Fruit fly (Drosophila melanogaster): Measurements from ENCODE around the gene Naa60.

Gene Naa60

dm6 chr3L:9692234-9692891 lies 34.3 kb upstream of the Naa60 start (continued):
- TF ChIP-seq zen2 (GFP tag; IDR thresholded peaks at IDR 0.05; ENCODE audit: partially characterized antibody) (peak; percentile 84), Dll (GFP tag; IDR thresholded peaks at IDR 0.05; ENCODE audit: partially characterized antibody) (peak; percentile 55; the same call in 2 of the 4 replicates), tio (GFP tag; optimal IDR thresholded peaks at IDR 0.05) (no peak), CG12219 (GFP tag; optimal IDR thresholded peaks at IDR 0.05) (peak; percentile 14), yki (optimal IDR thresholded peaks at IDR 0.05) (peak; percentile 95), sd (tag; optimal IDR thresholded peaks at IDR 0.05) (peak; percentile 27), CG15479 (GFP tag; optimal IDR thresholded peaks at IDR 0.05) (no peak), Bgb (GFP tag; IDR thresholded peaks at IDR 0.05; ENCODE audit: partially characterized antibody) (peak; percentile 25; the same call in 1 of the 2 replicates), CG18262 (tag; optimal IDR thresholded peaks at IDR 0.05) (no peak), cas (GFP tag; IDR thresholded peaks at IDR 0.05) (no peak), grn (GFP tag; optimal IDR thresholded peaks at IDR 0.05) (peak; percentile 75), CG30020 (tag; optimal IDR thresholded peaks at IDR 0.05) (no peak), CG6765 (GFP tag; optimal IDR thresholded peaks at IDR 0.05) (no peak), CG17829 (tag; optimal IDR thresholded peaks at IDR 0.05) (no peak), klu (GFP tag; IDR thresholded peaks at IDR 0.05) (no peak), CG3281 (GFP tag; optimal IDR thresholded peaks at IDR 0.05) (no peak), ro (GFP tag; IDR thresholded peaks at IDR 0.05) (no peak), GATAe (GFP tag; conservative IDR thresholded peaks at IDR 0.05) (no peak), h (optimal IDR thresholded peaks at IDR 0.05) (no peak), Nf-YB (GFP tag; optimal IDR thresholded peaks at IDR 0.05) (no peak), sug (tag; optimal IDR thresholded peaks at IDR 0.05) (peak; percentile 99), tin (GFP tag; optimal IDR thresholded peaks at IDR 0.05) (no peak), az2 (GFP tag; optimal IDR thresholded peaks at IDR 0.05) (no peak), pros (GFP tag; optimal IDR thresholded peaks at IDR 0.05) (no peak), hbn (GFP tag; IDR thresholded peaks at IDR 0.05; ENCODE audit: partially characterized antibody) (peak; percentile 64), Pdp1 (GFP tag; optimal IDR thresholded peaks at IDR 0.05) (peak in 1 of 2 experiments; percentile 23), crol (GFP tag; IDR thresholded peaks at IDR 0.05) (no peak), CG11560 (tag; IDR thresholded peaks at IDR 0.05) (no peak), CG7271 (tag; optimal IDR thresholded peaks at IDR 0.05) (no peak), ara (GFP tag; IDR thresholded peaks at IDR 0.05) (0 out of 2 replicates have a peak, but pooled peaks have one; percentile 19), Trl (optimal IDR thresholded peaks at IDR 0.05) (peak; percentile 98 to 100), Trl (GFP tag; optimal IDR thresholded peaks at IDR 0.05) (no peak), sens (GFP tag) (no peak), Fer1 (GFP tag; optimal IDR thresholded peaks at IDR 0.05) (no peak), CG11696 (GFP tag; IDR thresholded peaks at IDR 0.05) (no peak), CG34376 (GFP tag; optimal IDR thresholded peaks at IDR 0.05) (peak; percentile 20), CrebB (tag; optimal IDR thresholded peaks at IDR 0.05) (peak; percentile 14), nom (GFP tag; optimal IDR thresholded peaks at IDR 0.05) (peak; percentile 20), Bdp1 (GFP tag; optimal IDR thresholded peaks at IDR 0.05) (no peak), Meics (GFP tag; optimal IDR thresholded peaks at IDR 0.05) (no peak), ewg (GFP tag; optimal IDR thresholded peaks at IDR 0.05) (no peak), Gsc (GFP tag; IDR thresholded peaks at IDR 0.05) (no peak), sob (GFP tag; IDR thresholded peaks at IDR 0.05) (no peak), Hr78 (GFP tag; optimal IDR thresholded peaks at IDR 0.05) (peak in 1 of 2 experiments; percentile 82), CG4854 (GFP tag; optimal IDR thresholded peaks at IDR 0.05) (no peak), gcm2 (GFP tag; optimal IDR thresholded peaks at IDR 0.05) (no peak), CG11723 (GFP tag; optimal IDR thresholded peaks at IDR 0.05) (no peak), Blimp-1 (GFP tag; optimal IDR thresholded peaks at IDR 0.05) (peak; percentile 70), CG18764 (GFP tag; optimal IDR thresholded peaks at IDR 0.05) (no peak), dan (GFP tag; IDR thresholded peaks at IDR 0.05) (no peak), pfk (GFP tag; optimal IDR thresholded peaks at IDR 0.05) (no peak)
